Fruit fly (Drosophila melanogaster) whole organism, embryonic: ENCODE measurements around the gene blanks.

Experiments
- Abd-B ChIP-seq: fragments of 200-800 bp; sonication (Bioruptor generic); optimal IDR thresholded peaks from 2 replicates; lab custom pipeline; 2018; ENCODE audit warnings: missing biosample characterization, mild to moderate bottlenecking, missing genetic modification characterization, moderate library complexity
- B-H2 ChIP-seq: fragments of 200-800 bp; sonication (Bioruptor generic); optimal IDR thresholded peaks from 2 replicates; lab custom pipeline; 2018; ENCODE audit warnings: missing biosample characterization, mild to moderate bottlenecking, missing genetic modification characterization
- CG10654 ChIP-seq: fragments of 200-800 bp; sonication (Bioruptor generic); optimal IDR thresholded peaks from 2 replicates; lab custom pipeline; 2016; ENCODE audit warnings: missing biosample characterization, missing genetic modification characterization
- CG12219 ChIP-seq: fragments of 200-800 bp; sonication (Bioruptor generic); optimal IDR thresholded peaks from 3 replicates; lab custom pipeline; 2018; ENCODE audit warnings: missing biosample characterization, mild to moderate bottlenecking, missing genetic modification characterization
- CG13424 ChIP-seq: fragments of 200-800 bp; sonication (Bioruptor generic); optimal IDR thresholded peaks from 2 replicates; lab custom pipeline; 2019; ENCODE audit warnings: missing biosample characterization, mild to moderate bottlenecking, missing genetic modification characterization, moderate library complexity
- CG13894 ChIP-seq: fragments of 200-800 bp; sonication (Bioruptor generic); optimal IDR thresholded peaks from 3 replicates; lab custom pipeline; 2018; ENCODE audit warnings: missing biosample characterization, mild to moderate bottlenecking, missing genetic modification characterization, moderate library complexity
- CG15011 ChIP-seq: fragments of 200-800 bp; sonication (Bioruptor generic); optimal IDR thresholded peaks from 3 replicates; lab custom pipeline; 2018; ENCODE audit warnings: missing biosample characterization, mild to moderate bottlenecking, missing genetic modification characterization
- CG1602 ChIP-seq: fragments of 200-800 bp; sonication (Bioruptor generic); optimal IDR thresholded peaks from 3 replicates; lab custom pipeline; 2016; ENCODE audit warnings: missing biosample characterization, missing genetic modification characterization
- CG17912 ChIP-seq: fragments of 200-800 bp; sonication (Bioruptor generic); optimal IDR thresholded peaks from 2 replicates; lab custom pipeline; 2018; ENCODE audit warnings: missing biosample characterization, mild to moderate bottlenecking, missing genetic modification characterization
- CG1792 ChIP-seq: fragments of 200-800 bp; sonication (Bioruptor generic); optimal IDR thresholded peaks from 2 replicates; lab custom pipeline; 2016; ENCODE audit warnings: missing biosample characterization, missing genetic modification characterization
- CG18262 ChIP-seq: fragments of 200-800 bp; optimal IDR thresholded peaks from 3 replicates; lab custom pipeline; 2019; ENCODE audit warnings: missing biosample characterization, mild to moderate bottlenecking, missing genetic modification characterization, moderate library complexity
- CG18476 ChIP-seq: fragments of 200-800 bp; sonication (Bioruptor generic); optimal IDR thresholded peaks from 2 replicates; lab custom pipeline; 2016; ENCODE audit warnings: missing biosample characterization, mild to moderate bottlenecking, missing genetic modification characterization
- CG3163 ChIP-seq: fragments of 200-800 bp; sonication (Bioruptor generic); optimal IDR thresholded peaks from 3 replicates; lab custom pipeline; 2016; ENCODE audit warnings: missing biosample characterization, missing genetic modification characterization
- CG3407 ChIP-seq: fragments of 200-800 bp; sonication (Bioruptor generic); optimal IDR thresholded peaks from 2 replicates; lab custom pipeline; 2018; ENCODE audit warnings: missing biosample characterization, mild to moderate bottlenecking, missing genetic modification characterization
- CG34224 ChIP-seq: fragments of 200-800 bp; sonication (Bioruptor generic); IDR thresholded peaks from 3 replicates; pipeline ENCODE4 v1.3.6; 2022; ENCODE audit warnings: missing biosample characterization, missing genetic modification characterization; ENCODE audit not compliant: partially characterized antibody
- CG3995 ChIP-seq: fragments of 200-800 bp; sonication (Bioruptor generic); optimal IDR thresholded peaks from 3 replicates; lab custom pipeline; 2016; ENCODE audit warnings: missing biosample characterization, missing genetic modification characterization
- CG6254 ChIP-seq: fragments of 200-800 bp; sonication (Bioruptor generic); optimal IDR thresholded peaks from 3 replicates; lab custom pipeline; 2017; ENCODE audit warnings: mild to moderate bottlenecking, missing biosample characterization, missing genetic modification reagents, missing genetic modification characterization
- CG6813 ChIP-seq: fragments of 200-800 bp; sonication (Bioruptor generic); optimal IDR thresholded peaks from 2 replicates; lab custom pipeline; 2017; ENCODE audit warnings: missing biosample characterization, missing genetic modification characterization, mild to moderate bottlenecking, moderate library complexity, missing genetic modification reagents
- CG7928 ChIP-seq: fragments of 200-800 bp; sonication (Bioruptor generic); optimal IDR thresholded peaks from 2 replicates; lab custom pipeline; 2017; ENCODE audit warnings: missing biosample characterization, mild to moderate bottlenecking, missing genetic modification characterization
- Hr39 ChIP-seq: fragments of >200 bp; optimal IDR thresholded peaks from 2 replicates; lab custom pipeline; 2017
- Kr ChIP-seq: fragments of 200-800 bp; sonication (Bioruptor generic); optimal IDR thresholded peaks from 2 replicates; lab custom pipeline; 2017; ENCODE audit warnings: missing biosample characterization, mild to moderate bottlenecking, missing genetic modification characterization
- Med ChIP-seq: fragments of 200-800 bp; sonication (Bioruptor generic); peaks from one replicate; lab custom pipeline; 2016; ENCODE audit warnings: missing biosample characterization, missing genetic modification characterization, mild to moderate bottlenecking, inconsistent platforms, moderate library complexity
- NC2α ChIP-seq: fragments of 200-800 bp; sonication (Bioruptor generic); optimal IDR thresholded peaks from 2 replicates; lab custom pipeline; 2016; ENCODE audit warnings: missing biosample characterization, missing genetic modification characterization
- NK7.1 ChIP-seq: fragments of 200-800 bp; sonication (Bioruptor generic); optimal IDR thresholded peaks from 3 replicates; lab custom pipeline; 2016; ENCODE audit warnings: missing biosample characterization, missing genetic modification characterization
- Opbp ChIP-seq: fragments of 200-800 bp; sonication (Bioruptor generic); IDR thresholded peaks from 3 replicates; pipeline ENCODE4 v1.3.6; 2022; ENCODE audit warnings: missing biosample characterization, missing genetic modification characterization; ENCODE audit not compliant: partially characterized antibody
- Scr ChIP-seq: fragments of 200-800 bp; sonication (Bioruptor generic); IDR thresholded peaks from 2 replicates; pipeline ENCODE4 v1.3.6; 2022; ENCODE audit warnings: missing biosample characterization, missing genetic modification characterization; ENCODE audit not compliant: partially characterized antibody
- Sox102F ChIP-seq: fragments of 200-800 bp; sonication (Bioruptor generic); optimal IDR thresholded peaks from 2 replicates; lab custom pipeline; 2018; ENCODE audit warnings: missing biosample characterization, mild to moderate bottlenecking, missing genetic modification characterization, moderate library complexity
- Stat92E ChIP-seq, 3 experiments: fragments of >200 bp in 2 of 3; fragments of 200-800 bp in 1 of 3; sonication (Bioruptor generic) in 1 of 3; optimal IDR thresholded peaks; 2 replicates each; lab custom pipeline; 2017 to 2019; ENCODE audit warnings: missing biosample characterization in 3 of 3, missing genetic modification characterization in 3 of 3, mild to moderate bottlenecking in 1 of 3, moderate library complexity in 1 of 3
- Xrp1 ChIP-seq: fragments of 200-800 bp; sonication (Bioruptor generic); IDR thresholded peaks from 2 replicates; pipeline ENCODE4 v1.3.6; 2022; ENCODE audit warnings: missing biosample characterization, missing genetic modification characterization
- aop ChIP-seq: fragments of 200-800 bp; sonication (Bioruptor generic); IDR thresholded peaks from 2 replicates; pipeline ENCODE4 v1.3.6; 2022; ENCODE audit warnings: missing biosample characterization, missing genetic modification characterization
- bowl ChIP-seq: fragments of 200-800 bp; sonication (Bioruptor generic); IDR thresholded peaks from 2 replicates; pipeline ENCODE4 v1.3.6; 2022; ENCODE audit warnings: missing biosample characterization, missing genetic modification characterization
- chm ChIP-seq: fragments of 200-800 bp; sonication (Bioruptor generic); IDR thresholded peaks from 2 replicates; pipeline ENCODE4 v1.3.6; 2022; ENCODE audit warnings: missing biosample characterization, missing genetic modification characterization
- crol ChIP-seq: fragments of 200-800 bp; sonication (Bioruptor generic); IDR thresholded peaks from 2 replicates; pipeline ENCODE4 v1.3.6; 2022; ENCODE audit warnings: missing biosample characterization, missing genetic modification characterization
- dimm ChIP-seq: fragments of 200-800 bp; sonication (Bioruptor generic); IDR thresholded peaks from 2 replicates; pipeline ENCODE4 v1.3.6; 2022; ENCODE audit warnings: missing biosample characterization, missing genetic modification characterization
- dmrt99B ChIP-seq: fragments of 200-800 bp; sonication (Bioruptor generic); optimal IDR thresholded peaks from 2 replicates; lab custom pipeline; 2018; ENCODE audit warnings: missing biosample characterization, mild to moderate bottlenecking, missing genetic modification characterization, moderate library complexity
- eve ChIP-seq, 2 experiments: fragments of >200 bp; optimal IDR thresholded peaks; 2 replicates each; lab custom pipeline; 2017; ENCODE audit warnings: missing biosample characterization in 2 of 2, missing genetic modification characterization in 2 of 2
- jing ChIP-seq: fragments of 200-800 bp; sonication (Bioruptor generic); optimal IDR thresholded peaks from 2 replicates; lab custom pipeline; 2018; ENCODE audit warnings: missing biosample characterization, mild to moderate bottlenecking, missing genetic modification characterization
- kah ChIP-seq: fragments of 200-800 bp; sonication (Bioruptor generic); optimal IDR thresholded peaks from 2 replicates; lab custom pipeline; 2018; ENCODE audit warnings: missing biosample characterization, mild to moderate bottlenecking, missing genetic modification characterization
- nmo ChIP-seq: fragments of 200-800 bp; sonication (Bioruptor generic); optimal IDR thresholded peaks from 2 replicates; lab custom pipeline; 2018; ENCODE audit warnings: missing biosample characterization, mild to moderate bottlenecking, missing genetic modification characterization, moderate library complexity
- pan ChIP-seq, 4 experiments: fragments of >200 bp in 3 of 4; fragments of 200-800 bp in 1 of 4; sonication (Bioruptor generic) in 1 of 4; optimal IDR thresholded peaks in 3 of 4; IDR thresholded peaks in 1 of 4; 2 replicates each; pipeline versions ENCODE4 v1.3.6 to Lab custom; 2017 to 2022; ENCODE audit warnings: missing biosample characterization in 2 of 4, missing genetic modification characterization in 2 of 4, mixed read lengths in 1 of 4
- peb ChIP-seq: fragments of 200-800 bp; sonication (Bioruptor generic); IDR thresholded peaks from 2 replicates; pipeline ENCODE4 v1.3.6; 2022; ENCODE audit warnings: missing biosample characterization, missing genetic modification characterization
- sens ChIP-seq: fragments of 200-800 bp; sonication (Bioruptor generic); peaks from one replicate; lab custom pipeline; 2016; ENCODE audit warnings: missing biosample characterization, missing genetic modification characterization
- seq ChIP-seq: fragments of 200-800 bp; sonication (Bioruptor generic); IDR thresholded peaks from 2 replicates; pipeline ENCODE4 v1.3.6; 2022; ENCODE audit warnings: missing biosample characterization, missing genetic modification characterization
- sna ChIP-seq: fragments of 200-800 bp; sonication (Bioruptor generic); IDR thresholded peaks from 2 replicates; pipeline ENCODE4 v1.3.6; 2022; ENCODE audit warnings: missing biosample characterization, missing genetic modification characterization; ENCODE audit not compliant: partially characterized antibody
- sob ChIP-seq: fragments of 200-800 bp; sonication (Bioruptor generic); IDR thresholded peaks from 2 replicates; pipeline ENCODE4 v1.3.6; 2022; ENCODE audit warnings: missing biosample characterization, missing genetic modification characterization
- stwl ChIP-seq: fragments of 200-800 bp; sonication (Bioruptor generic); optimal IDR thresholded peaks from 3 replicates; lab custom pipeline; 2018; ENCODE audit warnings: missing biosample characterization, mild to moderate bottlenecking, missing genetic modification characterization, moderate library complexity
- tna ChIP-seq: fragments of 200-800 bp; sonication (Bioruptor generic); IDR thresholded peaks from 2 replicates; pipeline ENCODE4 v1.3.6; 2022; ENCODE audit warnings: missing biosample characterization, missing genetic modification characterization; ENCODE audit not compliant: partially characterized antibody
- wek ChIP-seq: fragments of 200-800 bp; sonication (Bioruptor generic); optimal IDR thresholded peaks from 3 replicates; lab custom pipeline; 2018; ENCODE audit warnings: missing biosample characterization, mild to moderate bottlenecking, missing genetic modification characterization, moderate library complexity
- zfh1 ChIP-seq: fragments of 200-800 bp; sonication (Bioruptor generic); IDR thresholded peaks from 3 replicates; pipeline ENCODE4 v1.3.6; 2022; ENCODE audit warnings: missing biosample characterization, missing genetic modification characterization

blanks gene

dm6 chr3L:5511959-5512358 is 13.2 kb upstream of the blanks start (continued):
- peak; percentile 64 for TF ChIP-seq bowl (GFP tag; lab: Robert Waterston, UW)
- no peak for TF ChIP-seq CG18262 (tag; lab: Kevin White, UChicago)
- peak; percentile 94 for TF ChIP-seq CG6813 (GFP tag; lab: Kevin White, UChicago)
- peak; percentile 83 for TF ChIP-seq zfh1
- peak in 1 of 2 experiments; percentile 36 for TF ChIP-seq eve (GFP tag; optimal IDR thresholded peaks at IDR 0.05; lab: Kevin White, UChicago)
- peak; percentile 50 for TF ChIP-seq CG18476 (GFP tag; lab: Kevin White, UChicago)
- peak; percentile 81 for TF ChIP-seq CG15011 (GFP tag; lab: Kevin White, UChicago)
- no peak; the same call in 1 of the 2 replicates for TF ChIP-seq Xrp1
- TF ChIP-seq sens (GFP tag; lab: Kevin White, UChicago) = peak; percentile 94
- peak; percentile 71 for TF ChIP-seq jing
- TF ChIP-seq CG6254 (GFP tag; lab: Kevin White, UChicago) = no peak
- TF ChIP-seq tna (GFP tag; lab: Robert Waterston, UW) = peak; percentile 28; the same call in 1 of the 2 replicates
- TF ChIP-seq aop = peak; percentile 60
- no peak for TF ChIP-seq Stat92E (GFP tag; optimal IDR thresholded peaks at IDR 0.05; lab: Kevin White, UChicago)
- peak; percentile 81 for TF ChIP-seq NK7.1
- peak; percentile 70 for TF ChIP-seq Sox102F (GFP tag; lab: Kevin White, UChicago)
- peak; percentile 85 for TF ChIP-seq wek (GFP tag; lab: Kevin White, UChicago)
- TF ChIP-seq dimm (GFP tag; lab: Robert Waterston, UW) = peak; percentile 68
- TF ChIP-seq CG17912 (GFP tag; lab: Kevin White, UChicago) = peak; percentile 96
- 0 out of 3 replicates have a peak, but pooled peaks have one; percentile 33 for TF ChIP-seq Opbp
- TF ChIP-seq pan (optimal IDR thresholded peaks at IDR 0.05; lab: Kevin White, UChicago) = no peak
- peak in 1 of 2 experiments; percentile 89 for TF ChIP-seq pan (GFP tag; optimal IDR thresholded peaks at IDR 0.05 in 1 of 2, IDR thresholded peaks at IDR 0.05 in 1 of 2)
- no peak; the same call in 1 of the 2 replicates for TF ChIP-seq sna (GFP tag; lab: Robert Waterston, UW)
- peak; percentile 43; the same call in 1 of the 2 replicates for TF ChIP-seq seq (GFP tag; lab: Robert Waterston, UW)
- TF ChIP-seq Abd-B (GFP tag; lab: Kevin White, UChicago) = peak; percentile 69
- TF ChIP-seq stwl (tag; lab: Kevin White, UChicago) = peak; percentile 76
- peak; percentile 81 for TF ChIP-seq NC2α
- peak; percentile 92 for TF ChIP-seq sob (GFP tag; lab: Robert Waterston, UW)
- TF ChIP-seq CG12219 (GFP tag; lab: Kevin White, UChicago) = peak; percentile 77
- TF ChIP-seq CG13894 (tag; lab: Kevin White, UChicago) = no peak
- 0 out of 3 replicates have a peak, but pooled peaks have one; percentile 17 for TF ChIP-seq CG34224 (GFP tag; lab: Robert Waterston, UW)
- peak; percentile 77 for TF ChIP-seq CG13424 (tag; lab: Kevin White, UChicago)
- no peak for TF ChIP-seq Scr (GFP tag; lab: Robert Waterston, UW)
- peak; percentile 87 for TF ChIP-seq CG10654 (GFP tag; lab: Kevin White, UChicago)
- peak; percentile 69 for TF ChIP-seq dmrt99B (tag; lab: Kevin White, UChicago)
- TF ChIP-seq CG3407 (GFP tag; lab: Kevin White, UChicago) = peak; percentile 84
- peak; percentile 33 for TF ChIP-seq CG1602 (GFP tag; lab: Kevin White, UChicago)
- peak; percentile 87 for TF ChIP-seq chm (GFP tag; lab: Robert Waterston, UW)
- peak; percentile 21 for TF ChIP-seq kah (GFP tag; lab: Kevin White, UChicago)
- peak; percentile 79 for TF ChIP-seq CG3163 (GFP tag; lab: Kevin White, UChicago)
- TF ChIP-seq B-H2 (GFP tag; lab: Kevin White, UChicago) = peak; percentile 97
- peak; percentile 38; the same call in 1 of the 2 replicates for TF ChIP-seq peb (GFP tag; lab: Robert Waterston, UW)
- TF ChIP-seq Med (GFP tag; lab: Kevin White, UChicago) = peak; percentile 100
- peak; percentile 79 for TF ChIP-seq CG1792 (GFP tag; lab: Kevin White, UChicago)
- TF ChIP-seq nmo (GFP tag; lab: Kevin White, UChicago) = peak; percentile 71
- peak; percentile 67 for TF ChIP-seq CG7928
- no peak for TF ChIP-seq crol (GFP tag; lab: Robert Waterston, UW)
- TF ChIP-seq CG3995 = peak; percentile 73
- no peak for TF ChIP-seq Hr39 (lab: Kevin White, UChicago)
- no peak for TF ChIP-seq Kr (GFP tag; lab: Kevin White, UChicago)
